Fruit fly (Drosophila melanogaster): ENCODE measurements around the gene LSm-4.
A peak's percentile ranks its signal among the peaks of the same experiment; 100 is the strongest.

The LSm-4 gene

dm6 chr2L:10437317-10437716 lies 32.3 kb upstream of the LSm-4 start, which contains the start of gene STUB1 (continued):
- TF ChIP-seq pum (GFP tag; optimal IDR thresholded peaks at IDR 0.05), result peak; percentile 8
- no peak; the same call in 2 of the 3 replicates for TF ChIP-seq ci (GFP tag; IDR thresholded peaks at IDR 0.05)
- TF ChIP-seq CG15479 (GFP tag; optimal IDR thresholded peaks at IDR 0.05), result no peak
- no peak for TF ChIP-seq TFAM (GFP tag; optimal IDR thresholded peaks at IDR 0.05)
- TF ChIP-seq YL-1 (GFP tag; optimal IDR thresholded peaks at IDR 0.05), result peak; percentile 43
- no peak for TF ChIP-seq CG15696 (tag; optimal IDR thresholded peaks at IDR 0.05)
- peak; percentile 99 for TF ChIP-seq CG13287 (GFP tag; IDR thresholded peaks at IDR 0.05; ENCODE audit: partially characterized antibody)
- TF ChIP-seq dati (GFP tag; IDR thresholded peaks at IDR 0.05), result no peak
- no peak for TF ChIP-seq twi (tag; optimal IDR thresholded peaks at IDR 0.05)
- TF ChIP-seq CG2199 (GFP tag; IDR thresholded peaks at IDR 0.05), result 0 out of 3 replicates have a peak, but pooled peaks have one; percentile 44
- TF ChIP-seq MBD-R2 (GFP tag; IDR thresholded peaks at IDR 0.05), result peak; percentile 91
- peak; percentile 98 for TF ChIP-seq CG42726 (GFP tag; IDR thresholded peaks at IDR 0.05; ENCODE audit: partially characterized antibody)
- no peak for TF ChIP-seq Eip74EF (GFP tag; optimal IDR thresholded peaks at IDR 0.05)
- no peak for TF ChIP-seq Bdp1 (GFP tag; optimal IDR thresholded peaks at IDR 0.05)
- TF ChIP-seq CoRest (tag; optimal IDR thresholded peaks at IDR 0.05), result peak; percentile 28

- no peak for TF ChIP-seq CG18764 (GFP tag; optimal IDR thresholded peaks at IDR 0.05)
- TF ChIP-seq CG12659 (GFP tag; optimal IDR thresholded peaks at IDR 0.05), result peak; percentile 37
- no peak for TF ChIP-seq ssp (GFP tag; IDR thresholded peaks at IDR 0.05)
- peak; percentile 21 for TF ChIP-seq Dp (GFP tag; optimal IDR thresholded peaks at IDR 0.05)
- TF ChIP-seq stwl (tag; optimal IDR thresholded peaks at IDR 0.05), result peak; percentile 44
- peak; percentile 52; the same call in 2 of the 3 replicates for TF ChIP-seq HLH4C (GFP tag; IDR thresholded peaks at IDR 0.05; ENCODE audit: partially characterized antibody)
- no peak for TF ChIP-seq Dip2 (GFP tag; IDR thresholded peaks at IDR 0.05)
- TF ChIP-seq trem (tag; optimal IDR thresholded peaks at IDR 0.05), result peak; percentile 35
- no peak for TF ChIP-seq klu (GFP tag; IDR thresholded peaks at IDR 0.05)
- TF ChIP-seq fd102C (GFP tag; optimal IDR thresholded peaks at IDR 0.05), result no peak
- TF ChIP-seq en (GFP tag; optimal IDR thresholded peaks at IDR 0.05), result no peak
- TF ChIP-seq BEAF-32 (GFP tag; optimal IDR thresholded peaks at IDR 0.05), result peak; percentile 60
- TF ChIP-seq dati (GFP tag; IDR thresholded peaks at IDR 0.05), result no peak
- no peak for TF ChIP-seq CG12155 (GFP tag; optimal IDR thresholded peaks at IDR 0.05)
- peak; percentile 27; the same call in 1 of the 3 replicates for TF ChIP-seq Doc3 (GFP tag; IDR thresholded peaks at IDR 0.05; ENCODE audit: partially characterized antibody)
- peak; percentile 3 for TF ChIP-seq CG8281 (tag; optimal IDR thresholded peaks at IDR 0.05)
- TF ChIP-seq CG13296 (GFP tag; optimal IDR thresholded peaks at IDR 0.05), result peak; percentile 41
- peak; percentile 85 for TF ChIP-seq ewg (GFP tag; optimal IDR thresholded peaks at IDR 0.05)
- peak in 1 of 2 experiments; percentile 20 for TF ChIP-seq crp (GFP tag; optimal IDR thresholded peaks at IDR 0.05)
- TF ChIP-seq CG14710 (tag; optimal IDR thresholded peaks at IDR 0.05), result peak; percentile 37
- no peak for TF ChIP-seq lilli (GFP tag; optimal IDR thresholded peaks at IDR 0.05)
- TF ChIP-seq CG1603 (tag; optimal IDR thresholded peaks at IDR 0.05), result peak; percentile 8
- no peak for TF ChIP-seq CG32532 (GFP tag; IDR thresholded peaks at IDR 0.05)
- peak; percentile 1 for TF ChIP-seq CG12104 (GFP tag; optimal IDR thresholded peaks at IDR 0.05)
- peak; percentile 30 for TF ChIP-seq CG2712 (tag; optimal IDR thresholded peaks at IDR 0.05)
- no peak for TF ChIP-seq Asciz (GFP tag; optimal IDR thresholded peaks at IDR 0.05)
- TF ChIP-seq Scr (GFP tag; IDR thresholded peaks at IDR 0.05; ENCODE audit: partially characterized antibody), result peak; percentile 71
- peak; percentile 13 for TF ChIP-seq Nf-YC (tag; optimal IDR thresholded peaks at IDR 0.05)
- 0 out of 3 replicates have a peak, but pooled peaks have one; percentile 13 for TF ChIP-seq CG16813 (GFP tag; IDR thresholded peaks at IDR 0.05; ENCODE audit: partially characterized antibody)
- TF ChIP-seq CG12391 (tag; optimal IDR thresholded peaks at IDR 0.05), result peak; percentile 13
- no peak for TF ChIP-seq Hand (GFP tag; optimal IDR thresholded peaks at IDR 0.05)
- peak; percentile 3 for TF ChIP-seq nerfin-1 (tag; optimal IDR thresholded peaks at IDR 0.05)
- no peak for TF ChIP-seq Meics (GFP tag; optimal IDR thresholded peaks at IDR 0.05)
Measured at dm6 chr2L:10435606-10436160, 30.7 kb upstream of the LSm-4 start, which contains the start of the genes TBC1D16 and holn1. TSS of gene TBC1D16 (minus strand) at chr2L:10435656. TSS of gene holn1 (plus strand) at chr2L:10435995.

Data from whole organism, embryonic.